Fruit fly (Drosophila melanogaster) whole organism, embryonic: ENCODE results near the gene Cpr11B.

Source experiments
- ATbp ChIP-seq: fragments of 200-800 bp; sonication (Bioruptor generic); optimal IDR thresholded peaks from 2 replicates; lab custom pipeline; 2017; ENCODE audit warnings: missing biosample characterization, mild to moderate bottlenecking, missing genetic modification characterization, missing genetic modification reagents
- Abd-B ChIP-seq: fragments of 200-800 bp; sonication (Bioruptor generic); optimal IDR thresholded peaks from 2 replicates; lab custom pipeline; 2018; ENCODE audit warnings: missing biosample characterization, mild to moderate bottlenecking, missing genetic modification characterization, moderate library complexity
- Adf1 ChIP-seq: fragments of 200-800 bp; sonication (Bioruptor generic); IDR thresholded peaks from 2 replicates; pipeline ENCODE4 v1.3.6; 2022; ENCODE audit warnings: missing biosample characterization, missing genetic modification characterization
- Asciz ChIP-seq: fragments of 200-800 bp; sonication (Bioruptor generic); optimal IDR thresholded peaks from 2 replicates; lab custom pipeline; 2017; ENCODE audit warnings: missing biosample characterization, mild to moderate bottlenecking, missing genetic modification characterization, missing genetic modification reagents
- B-H1 ChIP-seq: fragments of 200-800 bp; sonication (Bioruptor generic); IDR thresholded peaks from 3 replicates; pipeline ENCODE4 v1.3.6; 2022; ENCODE audit warnings: missing biosample characterization, missing genetic modification characterization
- Blimp-1 ChIP-seq: fragments of 200-800 bp; sonication (Bioruptor generic); optimal IDR thresholded peaks from 3 replicates; lab custom pipeline; 2018; ENCODE audit warnings: missing biosample characterization, missing genetic modification characterization, mild to moderate bottlenecking, moderate library complexity, missing genetic modification reagents
- BtbVII ChIP-seq: fragments of 200-800 bp; sonication (Bioruptor generic); optimal IDR thresholded peaks from 3 replicates; lab custom pipeline; 2017; ENCODE audit warnings: missing biosample characterization, mild to moderate bottlenecking, missing genetic modification characterization
- Bteb2 ChIP-seq: fragments of 200-800 bp; sonication (Bioruptor generic); optimal IDR thresholded peaks from 2 replicates; lab custom pipeline; 2016; ENCODE audit warnings: missing biosample characterization, missing genetic modification characterization
- CG10321 ChIP-seq: fragments of 200-800 bp; sonication (Bioruptor generic); IDR thresholded peaks from 2 replicates; pipeline ENCODE4 v1.3.6; 2022; ENCODE audit warnings: missing biosample characterization, missing genetic modification characterization
- CG11696 ChIP-seq: fragments of 200-800 bp; sonication (Bioruptor generic); IDR thresholded peaks from 2 replicates; pipeline ENCODE4 v1.3.6; 2022; ENCODE audit warnings: missing biosample characterization, missing genetic modification characterization
- CG15269 ChIP-seq: fragments of 200-800 bp; sonication (Bioruptor generic); optimal IDR thresholded peaks from 2 replicates; lab custom pipeline; 2018; ENCODE audit warnings: missing biosample characterization, mild to moderate bottlenecking, missing genetic modification characterization, moderate library complexity
- CG16815 ChIP-seq: fragments of 200-800 bp; sonication (Bioruptor generic); optimal IDR thresholded peaks from 3 replicates; lab custom pipeline; 2017; ENCODE audit warnings: missing biosample characterization, mild to moderate bottlenecking, missing genetic modification characterization
- CG17568 ChIP-seq: fragments of 200-800 bp; sonication (Bioruptor generic); optimal IDR thresholded peaks from 2 replicates; lab custom pipeline; 2018; ENCODE audit warnings: missing biosample characterization, mild to moderate bottlenecking, missing genetic modification characterization, moderate library complexity
- CG17612 ChIP-seq: fragments of 200-800 bp; sonication (Bioruptor generic); IDR thresholded peaks from 2 replicates; pipeline ENCODE4 v1.3.6; 2022; ENCODE audit warnings: missing biosample characterization, missing genetic modification characterization
- CG17829 ChIP-seq: fragments of 200-800 bp; optimal IDR thresholded peaks from 2 replicates; lab custom pipeline; 2019; ENCODE audit warnings: missing biosample characterization, mild to moderate bottlenecking, missing genetic modification characterization, moderate library complexity
- CG2116 ChIP-seq: fragments of 200-800 bp; sonication (Bioruptor generic); optimal IDR thresholded peaks from 3 replicates; lab custom pipeline; 2018; ENCODE audit warnings: missing biosample characterization, mild to moderate bottlenecking, missing genetic modification characterization
- CG2129 ChIP-seq: fragments of 200-800 bp; sonication (Bioruptor generic); IDR thresholded peaks from 2 replicates; pipeline ENCODE4 v1.3.6; 2022; ENCODE audit warnings: missing biosample characterization, missing genetic modification characterization; ENCODE audit not compliant: partially characterized antibody
- CG30431 ChIP-seq: fragments of 200-800 bp; sonication (Bioruptor generic); optimal IDR thresholded peaks from 2 replicates; lab custom pipeline; 2017; ENCODE audit warnings: missing biosample characterization, missing genetic modification characterization
- CG32767 ChIP-seq: fragments of 200-800 bp; sonication (Bioruptor generic); IDR thresholded peaks from 2 replicates; pipeline ENCODE4 v1.3.6; 2022; ENCODE audit warnings: missing biosample characterization, missing genetic modification characterization
- CG43689 ChIP-seq: fragments of 200-800 bp; sonication (Bioruptor generic); IDR thresholded peaks from 2 replicates; pipeline ENCODE4 v1.3.6; 2022; ENCODE audit warnings: missing biosample characterization, missing genetic modification characterization
- CG4617 ChIP-seq: fragments of 200-800 bp; sonication (Bioruptor generic); optimal IDR thresholded peaks from 3 replicates; lab custom pipeline; 2016; ENCODE audit warnings: missing biosample characterization, missing genetic modification characterization, borderline replicate concordance
- CG6813 ChIP-seq: fragments of 200-800 bp; sonication (Bioruptor generic); optimal IDR thresholded peaks from 2 replicates; lab custom pipeline; 2017; ENCODE audit warnings: missing biosample characterization, missing genetic modification characterization, mild to moderate bottlenecking, moderate library complexity, missing genetic modification reagents
- CG7928 ChIP-seq: fragments of 200-800 bp; sonication (Bioruptor generic); optimal IDR thresholded peaks from 2 replicates; lab custom pipeline; 2017; ENCODE audit warnings: missing biosample characterization, mild to moderate bottlenecking, missing genetic modification characterization
- CG8290 ChIP-seq, 3 experiments: fragments of 200-800 bp; sonication (Bioruptor generic); optimal IDR thresholded peaks; 2 replicates each; lab custom pipeline; 2016 to 2019; ENCODE audit warnings: missing biosample characterization in 3 of 3, missing genetic modification characterization in 3 of 3, mild to moderate bottlenecking in 2 of 3, moderate library complexity in 1 of 3
- CG8388 ChIP-seq: fragments of 200-800 bp; sonication (Bioruptor generic); optimal IDR thresholded peaks from 2 replicates; lab custom pipeline; 2019; ENCODE audit warnings: missing biosample characterization, mild to moderate bottlenecking, missing genetic modification characterization, moderate library complexity
- CG9797 ChIP-seq: fragments of 200-800 bp; sonication (Bioruptor generic); optimal IDR thresholded peaks from 3 replicates; lab custom pipeline; 2018; ENCODE audit warnings: missing biosample characterization, mild to moderate bottlenecking, missing genetic modification characterization
- CG9817 ChIP-seq: fragments of 200-800 bp; sonication (Bioruptor generic); optimal IDR thresholded peaks from 2 replicates; lab custom pipeline; 2018; ENCODE audit warnings: missing biosample characterization, mild to moderate bottlenecking, missing genetic modification characterization, moderate library complexity
- Dref ChIP-seq: fragments of 200-800 bp; sonication (Bioruptor generic); IDR thresholded peaks from 2 replicates; pipeline ENCODE4 v1.3.6; 2022; ENCODE audit warnings: missing biosample characterization, missing genetic modification characterization
- Elba2 ChIP-seq: fragments of 200-800 bp; sonication (Bioruptor generic); optimal IDR thresholded peaks from 3 replicates; lab custom pipeline; 2016; ENCODE audit warnings: missing biosample characterization, missing genetic modification characterization
- H2.0 ChIP-seq: fragments of 200-800 bp; sonication (Bioruptor generic); IDR thresholded peaks from 2 replicates; pipeline ENCODE4 v1.3.6; 2022; ENCODE audit warnings: missing biosample characterization, missing genetic modification characterization
- HHEX ChIP-seq: fragments of 200-800 bp; sonication (Bioruptor generic); optimal IDR thresholded peaks from 3 replicates; lab custom pipeline; 2017; ENCODE audit warnings: missing biosample characterization, mild to moderate bottlenecking, missing genetic modification characterization, missing genetic modification reagents
- HLH4C ChIP-seq: fragments of 200-800 bp; sonication (Bioruptor generic); IDR thresholded peaks from 3 replicates; pipeline ENCODE4 v1.3.6; 2022; ENCODE audit warnings: missing biosample characterization, missing genetic modification characterization; ENCODE audit not compliant: partially characterized antibody
- Max ChIP-seq: fragments of 200-800 bp; sonication (Bioruptor generic); optimal IDR thresholded peaks from 2 replicates; lab custom pipeline; 2016; ENCODE audit warnings: missing biosample characterization, mild to moderate bottlenecking, missing genetic modification characterization
- Myb ChIP-seq: fragments of 200-800 bp; sonication (Bioruptor generic); optimal IDR thresholded peaks from 2 replicates; lab custom pipeline; 2016; ENCODE audit warnings: missing biosample characterization, missing genetic modification characterization
- Usf ChIP-seq: fragments of 200-800 bp; sonication (Bioruptor generic); optimal IDR thresholded peaks from 2 replicates; lab custom pipeline; 2017; ENCODE audit warnings: missing genotype, missing biosample characterization, missing genetic modification characterization
- Xrp1 ChIP-seq: fragments of 200-800 bp; sonication (Bioruptor generic); IDR thresholded peaks from 2 replicates; pipeline ENCODE4 v1.3.6; 2022; ENCODE audit warnings: missing biosample characterization, missing genetic modification characterization
- ap ChIP-seq: fragments of 200-800 bp; sonication (Bioruptor generic); IDR thresholded peaks from 2 replicates; pipeline ENCODE4 v1.3.6; 2022; ENCODE audit warnings: missing biosample characterization, missing genetic modification characterization
- az2 ChIP-seq: fragments of 200-800 bp; sonication (Bioruptor generic); optimal IDR thresholded peaks from 3 replicates; lab custom pipeline; 2016; ENCODE audit warnings: missing biosample characterization, missing genetic modification characterization
- bsh ChIP-seq, 2 experiments: fragments of 200-800 bp; sonication (Bioruptor generic); optimal IDR thresholded peaks; 2 replicates each; lab custom pipeline; 2017 to 2018; ENCODE audit warnings: mild to moderate bottlenecking in 2 of 2, missing biosample characterization in 2 of 2, missing genetic modification characterization in 2 of 2, moderate library complexity in 1 of 2
- chm ChIP-seq: fragments of 200-800 bp; sonication (Bioruptor generic); IDR thresholded peaks from 2 replicates; pipeline ENCODE4 v1.3.6; 2022; ENCODE audit warnings: missing biosample characterization, missing genetic modification characterization
- danr ChIP-seq: fragments of 200-800 bp; sonication (Bioruptor generic); IDR thresholded peaks from 2 replicates; pipeline ENCODE4 v1.3.6; 2022; ENCODE audit warnings: missing biosample characterization, missing genetic modification characterization
- exex ChIP-seq: fragments of 200-800 bp; sonication (Bioruptor generic); optimal IDR thresholded peaks from 4 replicates; lab custom pipeline; 2018; ENCODE audit warnings: missing biosample characterization, mild to moderate bottlenecking, missing genetic modification characterization, moderate library complexity
- grau ChIP-seq: fragments of 200-800 bp; optimal IDR thresholded peaks from 3 replicates; lab custom pipeline; 2019; ENCODE audit warnings: missing biosample characterization, mild to moderate bottlenecking, missing genetic modification characterization, moderate library complexity
- hbn ChIP-seq: fragments of 200-800 bp; sonication (Bioruptor generic); IDR thresholded peaks from 2 replicates; pipeline ENCODE4 v1.3.6; 2022; ENCODE audit warnings: missing biosample characterization, missing genetic modification characterization; ENCODE audit not compliant: partially characterized antibody
- insv ChIP-seq, 2 experiments: fragments of 200-800 bp; sonication (Bioruptor generic); optimal IDR thresholded peaks; 3 replicates each; lab custom pipeline; 2016 to 2018; ENCODE audit warnings: missing biosample characterization in 2 of 2, missing genetic modification characterization in 2 of 2
- luna ChIP-seq: fragments of 200-800 bp; sonication (Bioruptor generic); optimal IDR thresholded peaks from 2 replicates; lab custom pipeline; 2016; ENCODE audit warnings: missing biosample characterization, missing genetic modification characterization
- nerfin-2 ChIP-seq: fragments of 200-800 bp; sonication (Bioruptor generic); IDR thresholded peaks from 2 replicates; pipeline ENCODE4 v1.3.6; 2022; ENCODE audit warnings: missing biosample characterization, missing genetic modification characterization; ENCODE audit not compliant: partially characterized antibody
- nmo ChIP-seq: fragments of 200-800 bp; sonication (Bioruptor generic); optimal IDR thresholded peaks from 2 replicates; lab custom pipeline; 2018; ENCODE audit warnings: missing biosample characterization, mild to moderate bottlenecking, missing genetic modification characterization, moderate library complexity
- sr ChIP-seq: fragments of 200-800 bp; sonication (Bioruptor generic); IDR thresholded peaks from 3 replicates; pipeline ENCODE4 v1.3.6; 2022; ENCODE audit warnings: missing biosample characterization, missing genetic modification characterization
- tx ChIP-seq: fragments of 200-800 bp; sonication (Bioruptor generic); optimal IDR thresholded peaks from 2 replicates; lab custom pipeline; 2016; ENCODE audit warnings: missing biosample characterization, missing genetic modification characterization

Cpr11B gene

DNA sequence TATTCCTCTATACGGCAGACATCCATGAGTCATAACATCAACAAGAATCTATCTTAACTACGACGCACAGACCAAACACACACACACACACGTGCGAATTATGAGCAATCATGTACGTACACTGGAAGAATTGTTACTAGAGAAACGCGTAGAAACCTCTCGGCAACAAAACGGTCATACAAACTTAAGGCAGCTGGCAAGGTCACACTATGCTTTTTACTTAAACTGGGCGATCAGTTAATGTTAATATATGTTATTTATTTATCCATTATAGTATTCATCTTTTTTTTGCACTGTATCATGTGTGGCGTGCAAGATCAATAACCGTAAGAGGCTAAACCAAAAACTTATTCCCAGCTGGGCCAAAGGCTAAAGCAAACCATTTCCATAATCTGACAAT lies 13.7 kb upstream of the Cpr11B start (continued):
- TF ChIP-seq CG2129 (GFP tag; lab: Robert Waterston, UW) (no peak), CG8290 (GFP tag; optimal IDR thresholded peaks at IDR 0.05; lab: Kevin White, UChicago) (no peak), CG8290 (tag; optimal IDR thresholded peaks at IDR 0.05; lab: Kevin White, UChicago) (peak in 1 of 2 experiments; percentile 61), HLH4C (no peak), CG7928 (GFP tag; lab: Kevin White, UChicago) (no peak), Xrp1 (GFP tag; lab: Robert Waterston, UW) (no peak), nmo (GFP tag; lab: Kevin White, UChicago) (peak; percentile 10), CG8388 (GFP tag; lab: Kevin White, UChicago) (no peak), grau (tag; lab: Kevin White, UChicago) (peak; percentile 39), CG17612 (GFP tag; lab: Robert Waterston, UW) (no peak), BtbVII (GFP tag; lab: Kevin White, UChicago) (no peak), CG10321 (GFP tag; lab: Robert Waterston, UW) (no peak), danr (GFP tag; lab: Robert Waterston, UW) (no peak), hbn (GFP tag; lab: Robert Waterston, UW) (no peak), CG43689 (0 out of 2 replicates have a peak, but pooled peaks have one; percentile 7), Asciz (GFP tag; lab: Kevin White, UChicago) (no peak), CG15269 (peak; percentile 22), luna (GFP tag; lab: Kevin White, UChicago) (no peak), Bteb2 (GFP tag; lab: Kevin White, UChicago) (no peak), CG6813 (GFP tag; lab: Kevin White, UChicago) (no peak), Myb (GFP tag; lab: Kevin White, UChicago) (no peak), bsh (GFP tag; optimal IDR thresholded peaks at IDR 0.05; lab: Kevin White, UChicago) (peak in 1 of 2 experiments; percentile 24), CG4617 (no peak), nerfin-2 (GFP tag; lab: Robert Waterston, UW) (no peak), CG2116 (no peak), CG9817 (peak; percentile 25), tx (GFP tag; lab: Kevin White, UChicago) (no peak), Dref (GFP tag; lab: Robert Waterston, UW) (no peak), Abd-B (no peak), Adf1 (GFP tag; lab: Robert Waterston, UW) (no peak), HHEX (GFP tag; lab: Kevin White, UChicago) (peak; percentile 21), insv (GFP tag; optimal IDR thresholded peaks at IDR 0.05; lab: Kevin White, UChicago) (no peak), CG9797 (GFP tag; lab: Kevin White, UChicago) (no peak), H2.0 (no peak), CG32767 (no peak), CG17568 (no peak), CG11696 (no peak), Elba2 (no peak), Max (GFP tag; lab: Kevin White, UChicago) (no peak), ATbp (GFP tag; lab: Kevin White, UChicago) (no peak), B-H1 (GFP tag; lab: Robert Waterston, UW) (no peak), Blimp-1 (GFP tag; lab: Kevin White, UChicago) (peak; percentile 22), Usf (GFP tag; lab: Kevin White, UChicago) (no peak), exex (tag; lab: Kevin White, UChicago) (no peak), ap (peak; percentile 31; the same call in 1 of the 2 replicates), az2 (GFP tag; lab: Kevin White, UChicago) (no peak), sr (GFP tag; lab: Robert Waterston, UW) (no peak), chm (no peak), CG17829 (tag; lab: Kevin White, UChicago) (no peak), CG16815 (GFP tag; lab: Kevin White, UChicago) (no peak), CG30431 (GFP tag; lab: Kevin White, UChicago) (no peak)
